Fruit fly (Drosophila melanogaster) whole organism, prepupa: ENCODE measurements around the gene CG7857.

Experiments
- CG32006 ChIP-seq: fragments of 200-800 bp; sonication (Bioruptor generic); optimal IDR thresholded peaks from 3 replicates; lab custom pipeline; 2017; ENCODE audit warnings: missing biosample characterization, mild to moderate bottlenecking, missing genetic modification characterization
- CG6854 ChIP-seq: fragments of 200-800 bp; sonication (Bioruptor generic); optimal IDR thresholded peaks from 2 replicates; lab custom pipeline; 2017; ENCODE audit warnings: missing biosample characterization, mild to moderate bottlenecking, missing genetic modification characterization
- dac ChIP-seq: fragments of 200-800 bp; sonication (Bioruptor generic); optimal IDR thresholded peaks from 2 replicates; lab custom pipeline; 2017; ENCODE audit warnings: missing biosample characterization, mild to moderate bottlenecking, missing genetic modification characterization

DNA sequence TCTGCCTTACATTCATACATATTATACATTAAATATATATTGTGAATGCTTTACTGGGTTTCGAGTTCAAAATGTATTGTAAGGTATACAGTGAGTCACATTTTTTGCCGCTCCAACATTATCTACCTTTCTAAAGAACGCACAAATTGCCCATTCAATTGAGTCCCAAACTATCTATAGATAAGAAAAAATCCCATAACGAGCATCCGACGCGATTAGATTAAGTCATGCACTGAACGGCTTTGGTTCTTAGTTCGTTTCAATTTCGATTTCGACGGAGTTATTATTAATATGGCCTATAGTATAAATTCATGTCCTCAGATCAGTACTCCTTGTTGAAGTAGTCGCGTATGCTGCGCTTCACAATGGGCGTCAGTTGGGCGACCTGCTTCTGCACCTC, 12.8 kb upstream of the CG7857 start:
- TF ChIP-seq CG32006 (GFP tag; lab: Kevin White, UChicago) (no peak), CG6854 (no peak), dac (GFP tag; lab: Kevin White, UChicago) (no peak)
